Worm (Caenorhabditis elegans) whole organism, young adult: ENCODE results near the gene T09F5.1.
A peak's percentile ranks its signal among the peaks of the same experiment; 100 is the strongest.

Source experiments
- B0261.1 ChIP-seq: sonication (generic microtip); optimal IDR thresholded peaks from 2 replicates; lab custom pipeline; 2016; ENCODE audit warnings: mild to moderate bottlenecking, missing genetic modification characterization, moderate library complexity, missing compliant biosample characterization
- C06A6.2 ChIP-seq: fragments of 200-800 bp; sonication (Bioruptor generic); conservative IDR thresholded peaks from 2 replicates; pipeline ENCODE4 v1.3.6; 2022; ENCODE audit warnings: missing genetic modification characterization, missing compliant biosample characterization
- F10E7.11 ChIP-seq: sonication (generic microtip); optimal IDR thresholded peaks from 2 replicates; lab custom pipeline; 2017; ENCODE audit warnings: mild to moderate bottlenecking, missing genetic modification characterization, moderate library complexity, missing compliant biosample characterization
- F39B2.1 ChIP-seq: fragments of 200-800 bp; sonication (Bioruptor generic); IDR thresholded peaks from 2 replicates; pipeline ENCODE4 v1.3.6; 2022; ENCODE audit warnings: missing genetic modification reagents, missing genetic modification characterization, missing compliant biosample characterization
- F49E8.2 ChIP-seq: sonication (generic microtip); optimal IDR thresholded peaks from 3 replicates; lab custom pipeline; 2017; ENCODE audit warnings: missing genetic modification characterization, mild to moderate bottlenecking, missing compliant biosample characterization, antibody characterized with exemption, moderate library complexity; ENCODE audit not compliant: insufficient read depth
- K12H6.12 ChIP-seq: fragments of 200-800 bp; sonication (Bioruptor generic); optimal IDR thresholded peaks from 2 replicates; lab custom pipeline; 2018; ENCODE audit warnings: mild to moderate bottlenecking, missing genetic modification characterization, missing compliant biosample characterization
- Y53F4B.3 ChIP-seq: fragments of 200-800 bp; sonication (Bioruptor generic); IDR thresholded peaks from 2 replicates; pipeline ENCODE4 v1.3.6; 2022; ENCODE audit warnings: missing genetic modification reagents, missing genetic modification characterization, missing compliant biosample characterization
- Y56A3A.18 ChIP-seq: fragments of 200-800 bp; sonication (Bioruptor generic); IDR thresholded peaks from 2 replicates; pipeline ENCODE4 v1.3.6; 2022; ENCODE audit warnings: missing genetic modification reagents, missing genetic modification characterization, missing compliant biosample characterization
- Y67H2A.10 ChIP-seq: fragments of 200-800 bp; sonication (Bioruptor generic); conservative IDR thresholded peaks from 2 replicates; pipeline ENCODE4 v1.3.6; 2022; ENCODE audit warnings: missing genetic modification reagents, missing genetic modification characterization, missing compliant biosample characterization
- akir-1 ChIP-seq: fragments of 200-800 bp; sonication (Bioruptor generic); optimal IDR thresholded peaks from 2 replicates; lab custom pipeline; 2018; ENCODE audit warnings: mild to moderate bottlenecking, missing genetic modification characterization, moderate library complexity, missing compliant biosample characterization
- ama-1 ChIP-seq, 3 experiments: fragments of 150-350 bp in 1 of 3; sonication (generic microtip) in 2 of 3; optimal IDR thresholded peaks; 2 replicates each; lab custom pipeline; 2014 to 2018; ENCODE audit warnings: missing biosample characterization in 2 of 3, missing genetic modification characterization in 2 of 3, missing genetic modification reagents in 2 of 3
- atf-7 ChIP-seq: sonication (generic microtip); optimal IDR thresholded peaks from 2 replicates; lab custom pipeline; 2017; ENCODE audit warnings: mild to moderate bottlenecking, missing genetic modification characterization, missing compliant biosample characterization
- athp-1 ChIP-seq: sonication (generic microtip); optimal IDR thresholded peaks from 2 replicates; lab custom pipeline; 2017; ENCODE audit warnings: mild to moderate bottlenecking, missing genetic modification characterization, missing compliant biosample characterization
- attf-5 ChIP-seq: fragments of 200-800 bp; sonication (Bioruptor generic); optimal IDR thresholded peaks from 2 replicates; lab custom pipeline; 2018; ENCODE audit warnings: mild to moderate bottlenecking, missing genetic modification characterization, missing compliant biosample characterization
- attf-6 ChIP-seq: fragments of 200-800 bp; sonication (Bioruptor generic); IDR thresholded peaks from 2 replicates; pipeline ENCODE4 v1.3.6; 2022; ENCODE audit warnings: missing genetic modification reagents, missing genetic modification characterization, missing compliant biosample characterization
- bed-1 ChIP-seq: fragments of 200-800 bp; sonication (Bioruptor generic); IDR thresholded peaks from 2 replicates; pipeline ENCODE4 v1.3.6; 2022; ENCODE audit warnings: missing genetic modification reagents, missing genetic modification characterization, missing compliant biosample characterization
- cebp-2 ChIP-seq: fragments of 200-800 bp; sonication (Bioruptor generic); IDR thresholded peaks from 2 replicates; pipeline ENCODE4 v1.3.6; 2022; ENCODE audit warnings: missing genetic modification characterization, missing compliant biosample characterization
- ceh-100 ChIP-seq: fragments of 200-800 bp; sonication (Bioruptor generic); IDR thresholded peaks from 2 replicates; pipeline ENCODE4 v1.3.6; 2022; ENCODE audit warnings: missing genetic modification reagents, missing genetic modification characterization, missing compliant biosample characterization
- ceh-27 ChIP-seq: fragments of 200-800 bp; sonication (Bioruptor generic); optimal IDR thresholded peaks from 2 replicates; lab custom pipeline; 2018; ENCODE audit warnings: mild to moderate bottlenecking, missing genetic modification characterization, moderate library complexity, missing compliant biosample characterization
- dox-1 ChIP-seq: fragments of 200-800 bp; sonication (Bioruptor generic); IDR thresholded peaks from 2 replicates; pipeline ENCODE4 v1.3.6; 2022; ENCODE audit warnings: missing genetic modification reagents, missing genetic modification characterization, missing compliant biosample characterization
- ets-4 ChIP-seq: fragments of 200-800 bp; sonication (Bioruptor generic); optimal IDR thresholded peaks from 2 replicates; lab custom pipeline; 2018; ENCODE audit warnings: mild to moderate bottlenecking, missing genetic modification characterization, missing compliant biosample characterization
- gei-17 ChIP-seq: fragments of 200-800 bp; sonication (Bioruptor generic); optimal IDR thresholded peaks from 2 replicates; lab custom pipeline; 2018; ENCODE audit warnings: mild to moderate bottlenecking, missing genetic modification characterization, missing compliant biosample characterization
- hlh-26 ChIP-seq: fragments of 200-800 bp; sonication (Bioruptor generic); conservative IDR thresholded peaks from 2 replicates; pipeline ENCODE4 v1.3.6; 2022; ENCODE audit warnings: missing genetic modification reagents, missing genetic modification characterization, missing compliant biosample characterization
- hrde-1 ChIP-seq: sonication (generic microtip); optimal IDR thresholded peaks from 2 replicates; lab custom pipeline; 2016; ENCODE audit warnings: missing genetic modification characterization, mild to moderate bottlenecking, missing compliant biosample characterization, moderate library complexity, missing genotype, missing genetic modification reagents, borderline replicate concordance
- hsf-1 ChIP-seq: fragments of 200-800 bp; sonication (Bioruptor generic); IDR thresholded peaks from 2 replicates; pipeline ENCODE4 v1.3.6; 2022; ENCODE audit warnings: missing genetic modification reagents, missing genetic modification characterization, missing compliant biosample characterization
- let-607 ChIP-seq, 2 experiments: fragments of 200-800 bp in 1 of 2; sonication (Bioruptor generic) in 1 of 2; sonication (generic microtip) in 1 of 2; optimal IDR thresholded peaks; 2 replicates each; lab custom pipeline; 2016 to 2018; ENCODE audit warnings: mild to moderate bottlenecking in 2 of 2, missing compliant biosample characterization in 2 of 2, missing genetic modification characterization in 2 of 2, moderate library complexity in 2 of 2, missing genotype in 1 of 2
- madf-10 ChIP-seq: sonication (generic microtip); optimal IDR thresholded peaks from 2 replicates; lab custom pipeline; 2016; ENCODE audit warnings: mild to moderate bottlenecking, missing genetic modification characterization, missing compliant biosample characterization
- madf-3 ChIP-seq: fragments of 200-800 bp; sonication (Bioruptor generic); IDR thresholded peaks from 2 replicates; pipeline ENCODE4 v1.3.6; 2022; ENCODE audit warnings: missing genetic modification reagents, missing genetic modification characterization, missing compliant biosample characterization
- madf-6 ChIP-seq: fragments of 200-800 bp; sonication (Bioruptor generic); IDR thresholded peaks from 2 replicates; pipeline ENCODE4 v1.3.6; 2022; ENCODE audit warnings: missing genetic modification reagents, missing genetic modification characterization, missing compliant biosample characterization
- mel-28 ChIP-seq: sonication (generic microtip); optimal IDR thresholded peaks from 2 replicates; lab custom pipeline; 2016; ENCODE audit warnings: borderline replicate concordance, mild to moderate bottlenecking, missing genetic modification characterization, missing compliant biosample characterization
- nfya-1 ChIP-seq: sonication (generic microtip); optimal IDR thresholded peaks from 2 replicates; lab custom pipeline; 2017; ENCODE audit warnings: antibody characterized with exemption, missing compliant biosample characterization, missing genetic modification characterization, borderline replicate concordance; ENCODE audit not compliant: insufficient read depth
- nhr-27 ChIP-seq: fragments of 200-800 bp; sonication (Bioruptor generic); optimal IDR thresholded peaks from 2 replicates; lab custom pipeline; 2018; ENCODE audit warnings: mild to moderate bottlenecking, missing genetic modification characterization, moderate library complexity, missing compliant biosample characterization
- nhr-80 ChIP-seq: sonication (generic microtip); optimal IDR thresholded peaks from 2 replicates; lab custom pipeline; 2016; ENCODE audit warnings: missing genetic modification characterization, missing compliant biosample characterization
- sdz-38 ChIP-seq: sonication (generic microtip); optimal IDR thresholded peaks from 2 replicates; lab custom pipeline; 2016; ENCODE audit warnings: missing genotype, missing genetic modification characterization, missing compliant biosample characterization
- snpc-3.4 ChIP-seq: sonication (generic microtip); optimal IDR thresholded peaks from 2 replicates; lab custom pipeline; 2017; ENCODE audit warnings: missing genetic modification characterization, mild to moderate bottlenecking, missing compliant biosample characterization, antibody characterized with exemption, moderate library complexity, missing genotype, missing genetic modification reagents
- sptf-2 ChIP-seq: fragments of 200-800 bp; sonication (Bioruptor generic); optimal IDR thresholded peaks from 2 replicates; lab custom pipeline; 2018; ENCODE audit warnings: mild to moderate bottlenecking, missing genetic modification characterization, missing compliant biosample characterization
- tbp1 ChIP-seq: fragments of 200-800 bp; sonication (Bioruptor generic); optimal IDR thresholded peaks from 2 replicates; lab custom pipeline; 2018; ENCODE audit warnings: mild to moderate bottlenecking, missing genetic modification characterization, missing compliant biosample characterization
- tlf-1 ChIP-seq: fragments of 200-800 bp; sonication (Bioruptor generic); optimal IDR thresholded peaks from 2 replicates; lab custom pipeline; 2018; ENCODE audit warnings: mild to moderate bottlenecking, missing genetic modification characterization, missing compliant biosample characterization
- unc-130 ChIP-seq: sonication (generic microtip); optimal IDR thresholded peaks from 2 replicates; lab custom pipeline; 2016; ENCODE audit warnings: missing genetic modification reagents, missing genetic modification characterization, missing compliant biosample characterization
- xnd-1 ChIP-seq: sonication (generic microtip); optimal IDR thresholded peaks from 2 replicates; lab custom pipeline; 2016; ENCODE audit warnings: missing genotype, missing genetic modification reagents, missing genetic modification characterization, missing compliant biosample characterization
- ztf-18 ChIP-seq: sonication (generic microtip); optimal IDR thresholded peaks from 2 replicates; lab custom pipeline; 2016; ENCODE audit warnings: missing genotype, mild to moderate bottlenecking, missing genetic modification characterization, missing compliant biosample characterization
- ztf-28 ChIP-seq: fragments of 200-800 bp; sonication (Bioruptor generic); IDR thresholded peaks from 2 replicates; pipeline ENCODE4 v1.3.6; 2022; ENCODE audit warnings: missing genetic modification reagents, missing genetic modification characterization, missing compliant biosample characterization

Gene T09F5.1

DNA sequence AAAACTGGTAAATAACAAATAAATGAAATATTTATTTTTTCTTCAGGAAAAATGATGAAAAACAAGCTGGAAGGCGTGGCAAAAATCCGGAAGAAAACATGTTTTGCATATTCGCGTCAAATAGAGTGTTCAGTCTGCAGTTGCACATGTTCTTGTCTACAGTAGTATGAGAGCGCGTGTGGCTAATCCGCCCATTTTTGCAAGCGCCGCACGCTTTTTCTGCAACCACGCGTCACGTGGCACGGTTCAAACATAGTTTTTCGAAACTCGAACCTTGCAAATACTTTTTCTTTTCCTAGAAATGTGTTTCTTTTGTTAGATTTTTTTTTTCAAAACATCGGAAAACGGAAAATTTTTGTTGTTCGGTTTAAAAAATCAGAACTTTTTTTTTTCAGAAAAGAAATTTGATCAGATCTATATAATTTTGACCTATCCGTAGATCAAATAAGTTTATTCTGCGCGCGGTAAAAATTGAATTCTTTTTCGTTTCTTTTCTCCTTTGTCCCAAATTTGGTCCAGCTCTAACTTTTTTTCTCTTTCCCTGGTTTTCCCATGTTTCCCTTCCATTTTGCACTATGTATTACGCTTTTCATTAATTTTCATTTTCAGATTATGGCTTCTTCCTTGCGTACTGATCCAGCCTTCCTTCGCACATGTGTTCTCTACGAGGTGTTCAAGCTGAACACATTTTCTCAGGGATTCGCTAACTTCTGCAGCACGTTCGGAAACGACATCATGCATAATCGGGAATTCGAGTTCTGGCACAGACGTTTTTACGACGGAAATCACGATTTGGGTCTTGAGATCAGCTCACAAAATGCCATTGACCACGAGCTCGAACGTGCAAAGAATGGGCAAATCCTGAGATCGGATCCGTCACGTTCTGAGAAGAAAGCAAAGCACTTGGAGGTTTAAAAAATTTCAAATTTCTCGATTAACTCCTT, 35.5 kb downstream of the T09F5.1 start, which contains the start of gene Y75B12B.1 (continued):
- no peak for TF ChIP-seq K12H6.12 (tag; lab: Kevin White, UChicago)
- TF ChIP-seq F49E8.2, result peak; percentile 71
- peak; percentile 77 for TF ChIP-seq tlf-1 (GFP tag; lab: Kevin White, UChicago)
- peak; percentile 94 for TF ChIP-seq athp-1 (tag; lab: Kevin White, UChicago)
- TF ChIP-seq ztf-28 (GFP tag; lab: Robert Waterston, UW), result 0 out of 2 replicates have a peak, but pooled peaks have one; percentile 57
- peak; percentile 94 for TF ChIP-seq madf-6 (GFP tag; lab: Robert Waterston, UW)
- no peak for TF ChIP-seq gei-17
- no peak for TF ChIP-seq F39B2.1
- peak; percentile 66 for TF ChIP-seq snpc-3.4
- peak; percentile 79 for TF ChIP-seq ceh-100 (GFP tag; lab: Robert Waterston, UW)

- TF ChIP-seq madf-3 (GFP tag; lab: Robert Waterston, UW) (0 out of 2 replicates have a peak, but pooled peaks have one; percentile 3), mel-28 (tag; lab: Kevin White, UChicago) (no peak), nhr-27 (tag; lab: Kevin White, UChicago) (no peak), F49E8.2 (peak; percentile 84), akir-1 (GFP tag; lab: Kevin White, UChicago) (no peak), cebp-2 (GFP tag; lab: Robert Waterston, UW) (no peak), K12H6.12 (tag; lab: Kevin White, UChicago) (no peak), Y67H2A.10 (no peak), dox-1 (GFP tag; lab: Robert Waterston, UW) (peak; percentile 32; the same call in 1 of the 2 replicates), hrde-1 (tag; lab: Kevin White, UChicago) (peak; percentile 64), Y56A3A.18 (GFP tag; lab: Robert Waterston, UW) (peak; percentile 41; the same call in 1 of the 2 replicates), ama-1 (optimal IDR thresholded peaks at IDR 0.05; lab: Kevin White, UChicago) (peak; percentile 73), ama-1 (GFP tag; optimal IDR thresholded peaks at IDR 0.05; lab: Kevin White, UChicago) (peak in 1 of 2 experiments; percentile 9), sptf-2 (no peak), ceh-27 (GFP tag; lab: Kevin White, UChicago) (no peak), bed-1 (GFP tag; lab: Robert Waterston, UW) (no peak), unc-130 (GFP tag; lab: Kevin White, UChicago) (no peak), nhr-80 (tag; lab: Kevin White, UChicago) (no peak), Y53F4B.3 (GFP tag; lab: Robert Waterston, UW) (no peak), ets-4 (GFP tag; lab: Kevin White, UChicago) (no peak), gei-17 (no peak), attf-5 (peak; percentile 48), attf-6 (GFP tag; lab: Robert Waterston, UW) (peak; percentile 50; the same call in 1 of the 2 replicates), let-607 (tag; optimal IDR thresholded peaks at IDR 0.05; lab: Kevin White, UChicago) (no peak), hlh-26 (GFP tag; lab: Robert Waterston, UW) (no peak), atf-7 (tag; lab: Kevin White, UChicago) (no peak), xnd-1 (peak; percentile 11), nfya-1 (tag; lab: Kevin White, UChicago) (no peak), B0261.1 (tag; lab: Kevin White, UChicago) (peak; percentile 7), F10E7.11 (no peak), ztf-18 (tag; lab: Kevin White, UChicago) (peak; percentile 54), tbp1 (peak; percentile 42), madf-10 (no peak), sdz-38 (tag; lab: Kevin White, UChicago) (no peak), hsf-1 (GFP tag; lab: Robert Waterston, UW) (peak; percentile 83), C06A6.2 (no peak)
Measured at ce11 chrV:15186259-15186927, 37.5 kb downstream of the T09F5.1 start, which contains the start of gene Y75B12B.3. TSS of gene Y75B12B.3 (minus strand) at chrV:15186279.
